Fruit fly (Drosophila melanogaster) whole organism, embryonic: Measurements from ENCODE around the gene Pstk.
A peak's percentile ranks its signal among the peaks of the same experiment; 100 is the strongest.

Experiments
- ATbp ChIP-seq: fragments of 200-800 bp; sonication (Bioruptor generic); optimal IDR thresholded peaks from 2 replicates; lab custom pipeline; 2017; ENCODE audit warnings: missing biosample characterization, mild to moderate bottlenecking, missing genetic modification characterization, missing genetic modification reagents
- Ada2b ChIP-seq: fragments of 200-800 bp; sonication (Bioruptor generic); IDR thresholded peaks from 2 replicates; pipeline ENCODE4 v1.3.6; 2022; ENCODE audit warnings: missing biosample characterization, missing genetic modification characterization
- B-H2 ChIP-seq: fragments of 200-800 bp; sonication (Bioruptor generic); optimal IDR thresholded peaks from 2 replicates; lab custom pipeline; 2018; ENCODE audit warnings: missing biosample characterization, mild to moderate bottlenecking, missing genetic modification characterization
- CG11093 ChIP-seq: fragments of 200-800 bp; sonication (Bioruptor generic); IDR thresholded peaks from 3 replicates; pipeline ENCODE4 v1.3.6; 2022; ENCODE audit warnings: missing biosample characterization, missing genetic modification characterization
- CG11247 ChIP-seq: fragments of 200-800 bp; sonication (Bioruptor generic); IDR thresholded peaks from 2 replicates; pipeline ENCODE4 v1.3.6; 2022; ENCODE audit warnings: missing biosample characterization, missing genetic modification characterization
- CG11696 ChIP-seq: fragments of 200-800 bp; sonication (Bioruptor generic); IDR thresholded peaks from 2 replicates; pipeline ENCODE4 v1.3.6; 2022; ENCODE audit warnings: missing biosample characterization, missing genetic modification characterization
- CG12299 ChIP-seq: fragments of 200-800 bp; sonication (Bioruptor generic); optimal IDR thresholded peaks from 2 replicates; lab custom pipeline; 2018; ENCODE audit warnings: missing biosample characterization, mild to moderate bottlenecking, missing genetic modification characterization
- CG12942 ChIP-seq: fragments of 200-800 bp; sonication (Bioruptor generic); optimal IDR thresholded peaks from 3 replicates; lab custom pipeline; 2016; ENCODE audit warnings: missing biosample characterization, missing genetic modification characterization
- CG13296 ChIP-seq: fragments of 200-800 bp; sonication (Bioruptor generic); optimal IDR thresholded peaks from 3 replicates; lab custom pipeline; 2018; ENCODE audit warnings: missing biosample characterization, mild to moderate bottlenecking, missing genetic modification characterization
- CG13624 ChIP-seq: fragments of 200-800 bp; sonication (Bioruptor generic); optimal IDR thresholded peaks from 2 replicates; lab custom pipeline; 2016; ENCODE audit warnings: missing biosample characterization, missing genetic modification characterization
- CG14050 ChIP-seq: fragments of 200-800 bp; sonication (Bioruptor generic); IDR thresholded peaks from 3 replicates; pipeline ENCODE4 v1.3.6; 2022; ENCODE audit warnings: missing biosample characterization, missing genetic modification characterization
- CG17385 ChIP-seq: fragments of 200-800 bp; sonication (Bioruptor generic); optimal IDR thresholded peaks from 3 replicates; lab custom pipeline; 2018; ENCODE audit warnings: missing biosample characterization, mild to moderate bottlenecking, missing genetic modification characterization
- CG1832 ChIP-seq: fragments of 200-800 bp; sonication (Bioruptor generic); optimal IDR thresholded peaks from 2 replicates; lab custom pipeline; 2017; ENCODE audit warnings: missing biosample characterization, mild to moderate bottlenecking, missing genetic modification characterization, inconsistent platforms
- CG2199 ChIP-seq: fragments of 200-800 bp; sonication (Bioruptor generic); IDR thresholded peaks from 3 replicates; pipeline ENCODE4 v1.3.6; 2022; ENCODE audit warnings: missing biosample characterization, missing genetic modification characterization
- CG31365 ChIP-seq: fragments of 200-800 bp; sonication (Bioruptor generic); optimal IDR thresholded peaks from 2 replicates; lab custom pipeline; 2018; ENCODE audit warnings: missing biosample characterization, mild to moderate bottlenecking, missing genetic modification characterization
- CG34224 ChIP-seq: fragments of 200-800 bp; sonication (Bioruptor generic); IDR thresholded peaks from 3 replicates; pipeline ENCODE4 v1.3.6; 2022; ENCODE audit warnings: missing biosample characterization, missing genetic modification characterization; ENCODE audit not compliant: partially characterized antibody
- CG3995 ChIP-seq: fragments of 200-800 bp; sonication (Bioruptor generic); optimal IDR thresholded peaks from 3 replicates; lab custom pipeline; 2016; ENCODE audit warnings: missing biosample characterization, missing genetic modification characterization
- CG4854 ChIP-seq: fragments of 200-800 bp; sonication (Bioruptor generic); optimal IDR thresholded peaks from 2 replicates; lab custom pipeline; 2016; ENCODE audit warnings: missing biosample characterization, missing genetic modification characterization, inconsistent platforms
- CG9817 ChIP-seq: fragments of 200-800 bp; sonication (Bioruptor generic); optimal IDR thresholded peaks from 2 replicates; lab custom pipeline; 2018; ENCODE audit warnings: missing biosample characterization, mild to moderate bottlenecking, missing genetic modification characterization, moderate library complexity
- CG9876 ChIP-seq: fragments of 200-800 bp; sonication (Bioruptor generic); optimal IDR thresholded peaks from 2 replicates; lab custom pipeline; 2016; ENCODE audit warnings: missing biosample characterization, missing genetic modification characterization
- CrebB ChIP-seq: fragments of 200-800 bp; sonication (Bioruptor generic); optimal IDR thresholded peaks from 3 replicates; lab custom pipeline; 2018; ENCODE audit warnings: missing biosample characterization, mild to moderate bottlenecking, missing genetic modification characterization
- D19A ChIP-seq: fragments of 200-800 bp; optimal IDR thresholded peaks from 3 replicates; lab custom pipeline; 2019; ENCODE audit warnings: missing biosample characterization, mild to moderate bottlenecking, missing genetic modification characterization, moderate library complexity
- Dbx ChIP-seq: fragments of 200-800 bp; sonication (Bioruptor generic); IDR thresholded peaks from 3 replicates; pipeline ENCODE4 v1.3.6; 2022; ENCODE audit warnings: missing biosample characterization, missing genetic modification characterization
- E2f2 ChIP-seq: fragments of 200-800 bp; sonication (Bioruptor generic); IDR thresholded peaks from 2 replicates; pipeline ENCODE4 v1.3.6; 2022; ENCODE audit warnings: missing biosample characterization, missing genetic modification characterization
- HmgZ ChIP-seq: fragments of 200-800 bp; sonication (Bioruptor generic); optimal IDR thresholded peaks from 2 replicates; lab custom pipeline; 2018; ENCODE audit warnings: missing biosample characterization, mild to moderate bottlenecking, missing genetic modification characterization
- Hmx ChIP-seq: fragments of 200-800 bp; sonication (Bioruptor generic); optimal IDR thresholded peaks from 2 replicates; lab custom pipeline; 2016; ENCODE audit warnings: missing biosample characterization, missing genetic modification characterization
- Hr39 ChIP-seq: fragments of >200 bp; optimal IDR thresholded peaks from 2 replicates; lab custom pipeline; 2017
- Med ChIP-seq: fragments of 200-800 bp; sonication (Bioruptor generic); peaks from one replicate; lab custom pipeline; 2016; ENCODE audit warnings: missing biosample characterization, missing genetic modification characterization, mild to moderate bottlenecking, inconsistent platforms, moderate library complexity
- Nf-YA ChIP-seq: fragments of 200-800 bp; sonication (Bioruptor generic); IDR thresholded peaks from 2 replicates; pipeline ENCODE4 v1.3.6; 2022; ENCODE audit warnings: missing biosample characterization, missing genetic modification characterization
- Optix ChIP-seq: fragments of 200-800 bp; sonication (Bioruptor generic); IDR thresholded peaks from 3 replicates; pipeline ENCODE4 v1.3.6; 2022; ENCODE audit warnings: missing biosample characterization, missing genetic modification characterization
- Spps ChIP-seq: fragments of 200-800 bp; sonication (Bioruptor generic); optimal IDR thresholded peaks from 2 replicates; lab custom pipeline; 2018; ENCODE audit warnings: missing biosample characterization, mild to moderate bottlenecking, missing genetic modification characterization
- Trl ChIP-seq, 3 experiments: fragments of >200 bp in 2 of 3; fragments of 200-800 bp in 1 of 3; sonication (Bioruptor generic) in 1 of 3; optimal IDR thresholded peaks; 2 replicates in 1 of 3; 3 replicates in 2 of 3; lab custom pipeline; 2016 to 2017; ENCODE audit warnings: missing biosample characterization in 1 of 3, missing genetic modification characterization in 1 of 3
- YL-1 ChIP-seq: fragments of 200-800 bp; sonication (Bioruptor generic); optimal IDR thresholded peaks from 3 replicates; lab custom pipeline; 2017; ENCODE audit warnings: missing biosample characterization, mild to moderate bottlenecking, missing genetic modification characterization
- ab ChIP-seq: fragments of 200-800 bp; sonication (Bioruptor generic); optimal IDR thresholded peaks from 2 replicates; lab custom pipeline; 2016; ENCODE audit warnings: missing biosample characterization, missing genetic modification characterization
- ase ChIP-seq: fragments of 200-800 bp; sonication (Bioruptor generic); IDR thresholded peaks from 3 replicates; pipeline ENCODE4 v1.3.6; 2022; ENCODE audit warnings: missing biosample characterization, missing genetic modification characterization
- bbx ChIP-seq: fragments of 200-800 bp; sonication (Bioruptor generic); IDR thresholded peaks from 2 replicates; pipeline ENCODE4 v1.3.6; 2022; ENCODE audit warnings: missing biosample characterization, missing genetic modification characterization; ENCODE audit not compliant: partially characterized antibody
- cato ChIP-seq: fragments of 200-800 bp; sonication (Bioruptor generic); optimal IDR thresholded peaks from 2 replicates; lab custom pipeline; 2016; ENCODE audit warnings: missing biosample characterization, missing genetic modification characterization, borderline replicate concordance
- chm ChIP-seq: fragments of 200-800 bp; sonication (Bioruptor generic); IDR thresholded peaks from 2 replicates; pipeline ENCODE4 v1.3.6; 2022; ENCODE audit warnings: missing biosample characterization, missing genetic modification characterization
- chn ChIP-seq: fragments of 200-800 bp; sonication (Bioruptor generic); optimal IDR thresholded peaks from 2 replicates; lab custom pipeline; 2016; ENCODE audit warnings: missing biosample characterization, missing genetic modification characterization
- danr ChIP-seq: fragments of 200-800 bp; sonication (Bioruptor generic); IDR thresholded peaks from 2 replicates; pipeline ENCODE4 v1.3.6; 2022; ENCODE audit warnings: missing biosample characterization, missing genetic modification characterization
- dati ChIP-seq: fragments of 200-800 bp; sonication (Bioruptor generic); IDR thresholded peaks from 2 replicates; pipeline ENCODE4 v1.3.6; 2022; ENCODE audit warnings: missing biosample characterization, missing genetic modification characterization
- eve ChIP-seq, 2 experiments: fragments of >200 bp; optimal IDR thresholded peaks; 2 replicates each; lab custom pipeline; 2017; ENCODE audit warnings: missing biosample characterization in 2 of 2, missing genetic modification characterization in 2 of 2
- grau ChIP-seq: fragments of 200-800 bp; optimal IDR thresholded peaks from 3 replicates; lab custom pipeline; 2019; ENCODE audit warnings: missing biosample characterization, mild to moderate bottlenecking, missing genetic modification characterization, moderate library complexity
- h ChIP-seq: fragments of >200 bp; optimal IDR thresholded peaks from 2 replicates; lab custom pipeline; 2017
- kni ChIP-seq: fragments of 200-800 bp; sonication (Bioruptor generic); optimal IDR thresholded peaks from 3 replicates; lab custom pipeline; 2017; ENCODE audit warnings: mild to moderate bottlenecking, missing biosample characterization, missing genetic modification reagents, missing genetic modification characterization
- lbe ChIP-seq: fragments of 200-800 bp; sonication (Bioruptor generic); optimal IDR thresholded peaks from 2 replicates; lab custom pipeline; 2016; ENCODE audit warnings: missing biosample characterization, mild to moderate bottlenecking, missing genetic modification characterization
- onecut ChIP-seq: fragments of 200-800 bp; sonication (Bioruptor generic); IDR thresholded peaks from 2 replicates; pipeline ENCODE4 v1.3.6; 2022; ENCODE audit warnings: missing biosample characterization, missing genetic modification characterization
- phol ChIP-seq: fragments of 200-800 bp; sonication (Bioruptor generic); optimal IDR thresholded peaks from 3 replicates; lab custom pipeline; 2018; ENCODE audit warnings: missing biosample characterization, mild to moderate bottlenecking, missing genetic modification characterization, moderate library complexity
- ranshi ChIP-seq: fragments of 200-800 bp; sonication (Bioruptor generic); IDR thresholded peaks from 2 replicates; pipeline ENCODE4 v1.3.6; 2022; ENCODE audit warnings: missing biosample characterization, missing genetic modification characterization
- run ChIP-seq: fragments of 200-800 bp; sonication (Bioruptor generic); optimal IDR thresholded peaks from 3 replicates; lab custom pipeline; 2018; ENCODE audit warnings: missing biosample characterization, mild to moderate bottlenecking, missing genetic modification characterization
- toy ChIP-seq: fragments of 200-800 bp; sonication (Bioruptor generic); IDR thresholded peaks from 2 replicates; pipeline ENCODE4 v1.3.6; 2022; ENCODE audit warnings: missing biosample characterization, missing genetic modification characterization
- ttk ChIP-seq: fragments of 200-800 bp; sonication (Bioruptor generic); IDR thresholded peaks from 2 replicates; pipeline ENCODE4 v2.1.2; 2022; ENCODE audit warnings: missing biosample characterization, missing genetic modification characterization

Pstk gene

dm6 chrX:19662583-19663195 lies 44.4 kb upstream of the Pstk start (continued):
- no peak for TF ChIP-seq CrebB (tag; lab: Kevin White, UChicago)
- no peak for TF ChIP-seq CG12299
- TF ChIP-seq Med (GFP tag; lab: Kevin White, UChicago): peak; percentile 43
- peak; percentile 82; the same call in 1 of the 2 replicates for TF ChIP-seq chm (GFP tag; lab: Robert Waterston, UW)
- no peak for TF ChIP-seq ab (GFP tag; lab: Kevin White, UChicago)
- no peak for TF ChIP-seq CG4854 (GFP tag; lab: Kevin White, UChicago)
- TF ChIP-seq lbe (GFP tag; lab: Kevin White, UChicago): no peak
- TF ChIP-seq Optix (GFP tag; lab: Robert Waterston, UW): no peak
- TF ChIP-seq D19A (tag; lab: Kevin White, UChicago): no peak
- peak; percentile 18 for TF ChIP-seq CG13624 (GFP tag; lab: Kevin White, UChicago)
- TF ChIP-seq Spps: no peak
- no peak for TF ChIP-seq h (lab: Kevin White, UChicago)
- TF ChIP-seq CG17385 (GFP tag; lab: Kevin White, UChicago): no peak
- no peak for TF ChIP-seq run (tag; lab: Kevin White, UChicago)
- TF ChIP-seq CG9876 (GFP tag; lab: Kevin White, UChicago): no peak
- TF ChIP-seq Ada2b (GFP tag; lab: Robert Waterston, UW): no peak
- no peak for TF ChIP-seq danr
- peak; percentile 3 for TF ChIP-seq HmgZ
- TF ChIP-seq ttk (GFP tag; lab: Robert Waterston, UW): no peak
- no peak for TF ChIP-seq Hr39
- no peak for TF ChIP-seq kni (GFP tag; lab: Kevin White, UChicago)
- no peak for TF ChIP-seq CG11093 (GFP tag; lab: Robert Waterston, UW)
- TF ChIP-seq CG11247 (GFP tag; lab: Robert Waterston, UW): no peak
- TF ChIP-seq onecut: 0 out of 2 replicates have a peak, but pooled peaks have one; percentile 9
- TF ChIP-seq phol (tag; lab: Kevin White, UChicago): no peak
- TF ChIP-seq B-H2: no peak
- TF ChIP-seq dati (GFP tag; lab: Robert Waterston, UW): no peak
- TF ChIP-seq grau (tag; lab: Kevin White, UChicago): no peak
- TF ChIP-seq CG14050 (GFP tag; lab: Robert Waterston, UW): no peak
- no peak for TF ChIP-seq CG31365 (tag; lab: Kevin White, UChicago)
- TF ChIP-seq ase (GFP tag; lab: Robert Waterston, UW): no peak
- TF ChIP-seq ATbp: no peak
- TF ChIP-seq CG1832 (GFP tag; lab: Kevin White, UChicago): peak; percentile 69
- TF ChIP-seq Nf-YA (GFP tag; lab: Robert Waterston, UW): no peak
- TF ChIP-seq cato (GFP tag; lab: Kevin White, UChicago): no peak
- no peak for TF ChIP-seq Hmx
- no peak for TF ChIP-seq CG9817 (tag; lab: Kevin White, UChicago)
- peak; percentile 37 for TF ChIP-seq bbx (GFP tag; lab: Robert Waterston, UW)
- TF ChIP-seq toy (GFP tag; lab: Robert Waterston, UW): no peak
- TF ChIP-seq CG34224 (GFP tag; lab: Robert Waterston, UW): 0 out of 3 replicates have a peak, but pooled peaks have one; percentile 31
- TF ChIP-seq Trl (optimal IDR thresholded peaks at IDR 0.05; lab: Kevin White, UChicago): peak; percentile 74 to 83
- no peak for TF ChIP-seq Trl (GFP tag; optimal IDR thresholded peaks at IDR 0.05; lab: Kevin White, UChicago)
- TF ChIP-seq CG13296: no peak
- TF ChIP-seq chn (GFP tag; lab: Kevin White, UChicago): no peak
- peak; percentile 27; the same call in 1 of the 2 replicates for TF ChIP-seq E2f2 (GFP tag; lab: Robert Waterston, UW)
- TF ChIP-seq YL-1 (GFP tag; lab: Kevin White, UChicago): no peak
- TF ChIP-seq ranshi (GFP tag; lab: Robert Waterston, UW): no peak
- 0 out of 3 replicates have a peak, but pooled peaks have one; percentile 29 for TF ChIP-seq Dbx (GFP tag; lab: Robert Waterston, UW)
- TF ChIP-seq CG11696 (GFP tag; lab: Robert Waterston, UW): no peak
- TF ChIP-seq eve (GFP tag; optimal IDR thresholded peaks at IDR 0.05; lab: Kevin White, UChicago): no peak
- no peak for TF ChIP-seq CG3995 (GFP tag; lab: Kevin White, UChicago)
- no peak for TF ChIP-seq CG12942
- TF ChIP-seq CG2199: no peak
